Worm (Caenorhabditis elegans): ENCODE results near the gene unc-22.

unc-22 gene

ce11 chrIV:12005090-12005770 is 5.6 kb downstream of the unc-22 start (continued):
- TF ChIP-seq arid-1 (GFP tag; conservative IDR thresholded peaks at IDR 0.05) (0 out of 2 replicates have a peak, but pooled peaks have one; percentile 29), egl-27 (tag; optimal IDR thresholded peaks at IDR 0.05) (no peak), tag-97 (GFP tag; IDR thresholded peaks at IDR 0.05) (no peak), F49E8.2 (tag; optimal IDR thresholded peaks at IDR 0.05; ENCODE audit: borderline replicate concordance) (peak; percentile 11), jun-1 (tag; optimal IDR thresholded peaks at IDR 0.05) (no peak), hlh-30 (tag; optimal IDR thresholded peaks at IDR 0.05; ENCODE audit: insufficient read depth) (peak; percentile 54), lin-1 (GFP tag; IDR thresholded peaks at IDR 0.05) (no peak), lin-38 (GFP tag; IDR thresholded peaks at IDR 0.05) (no peak; the same call in 1 of the 2 replicates), snpc-1.2 (GFP tag; IDR thresholded peaks at IDR 0.05) (peak; percentile 66; the same call in 1 of the 2 replicates), ZK337.2 (GFP tag; IDR thresholded peaks at IDR 0.05) (no peak), dmd-8 (GFP tag; IDR thresholded peaks at IDR 0.05) (0 out of 2 replicates have a peak, but pooled peaks have one; percentile 13), gei-8 (GFP tag; optimal IDR thresholded peaks at IDR 0.05) (no peak)

ce11 chrIV:11986407-11986806 is 24.4 kb downstream of the unc-22 start:
- TF ChIP-seq egl-43 (GFP tag; IDR thresholded peaks at IDR 0.05) = no peak
- TF ChIP-seq dmd-8 (GFP tag; IDR thresholded peaks at IDR 0.05) = no peak
- no peak for TF ChIP-seq zip-11 (GFP tag; IDR thresholded peaks at IDR 0.05)
- no peak for TF ChIP-seq arid-1 (GFP tag; conservative IDR thresholded peaks at IDR 0.05)
- TF ChIP-seq aha-1 (tag) = peak; percentile 68
- TF ChIP-seq unc-62 (GFP tag; optimal IDR thresholded peaks at IDR 0.05 in 1 of 2) = peak in 1 of 2 experiments; percentile 84
- no peak for TF ChIP-seq unc-62 (tag; optimal IDR thresholded peaks at IDR 0.05)
- TF ChIP-seq unc-39 (tag; optimal IDR thresholded peaks at IDR 0.05) = no peak
- no peak for TF ChIP-seq mdl-1 (tag; optimal IDR thresholded peaks at IDR 0.05)
- no peak for TF ChIP-seq lir-3 (tag; optimal IDR thresholded peaks at IDR 0.05)
- 0 out of 2 replicates have a peak, but pooled peaks have one; percentile 14 for TF ChIP-seq php-3 (GFP tag; IDR thresholded peaks at IDR 0.05)
- no peak for TF ChIP-seq ceh-44 (GFP tag; IDR thresholded peaks at IDR 0.05)
- no peak for TF ChIP-seq nhr-10 (tag; optimal IDR thresholded peaks at IDR 0.05)
- TF ChIP-seq zip-2 (tag; optimal IDR thresholded peaks at IDR 0.05) = no peak
- TF ChIP-seq jun-1 (tag; optimal IDR thresholded peaks at IDR 0.05) = no peak
- no peak for TF ChIP-seq mdt-29 (GFP tag; IDR thresholded peaks at IDR 0.05)
- TF ChIP-seq hlh-30 (tag; optimal IDR thresholded peaks at IDR 0.05; ENCODE audit: insufficient read depth) = no peak
- no peak for TF ChIP-seq F37D6.2 (tag; optimal IDR thresholded peaks at IDR 0.05)
- no peak for TF ChIP-seq lin-29 (GFP tag; IDR thresholded peaks at IDR 0.05)
- TF ChIP-seq zag-1 (tag; optimal IDR thresholded peaks at IDR 0.05) = no peak
- no peak for TF ChIP-seq ztf-7 (tag; optimal IDR thresholded peaks at IDR 0.05)
- no peak for TF ChIP-seq Y5F2A.4 (GFP tag; optimal IDR thresholded peaks at IDR 0.05)

ce11 chrIV:11970171-11970570 is 40.6 kb downstream of the unc-22 start, which contains the start of gene ZK829.9:
TSS of gene ZK829.9 (plus strand) at chrIV:11970534.
- TF ChIP-seq nhr-10 (tag; optimal IDR thresholded peaks at IDR 0.05) (no peak), daf-16 (GFP tag; optimal IDR thresholded peaks at IDR 0.05) (no peak), daf-16 (tag; optimal IDR thresholded peaks at IDR 0.05) (no peak), vab-7 (GFP tag; IDR thresholded peaks at IDR 0.05) (no peak), hlh-30 (tag; optimal IDR thresholded peaks at IDR 0.05; ENCODE audit: insufficient read depth) (no peak), fos-1 (tag; optimal IDR thresholded peaks at IDR 0.05) (no peak), dmd-6 (GFP tag; IDR thresholded peaks at IDR 0.05) (no peak), T26A8.4 (GFP tag; IDR thresholded peaks at IDR 0.05) (no peak), saeg-2 (GFP tag; IDR thresholded peaks at IDR 0.05) (no peak), sdz-12 (GFP tag; optimal IDR thresholded peaks at IDR 0.05) (no peak), ZK546.5 (tag; optimal IDR thresholded peaks at IDR 0.05) (no peak), nhr-25 (tag; optimal IDR thresholded peaks at IDR 0.05; ENCODE audit: borderline replicate concordance, insufficient read depth) (no peak), pha-4 (GFP tag; IDR thresholded peaks at IDR 0.05) (no peak), pha-4 (tag; optimal IDR thresholded peaks at IDR 0.05) (no peak), egl-43 (GFP tag; IDR thresholded peaks at IDR 0.05) (no peak), mxl-2 (GFP tag; conservative IDR thresholded peaks at IDR 0.05) (no peak), pqm-1 (tag; optimal IDR thresholded peaks at IDR 0.05) (no peak), nhr-237 (tag; optimal IDR thresholded peaks at IDR 0.05) (no peak)
